Fruit fly (Drosophila melanogaster) whole organism: ENCODE measurements around the gene CG14259.
A peak's percentile ranks its signal among the peaks of the same experiment; 100 is the strongest.

Experiments
- CG8478 ChIP-seq: fragments of >200 bp; optimal IDR thresholded peaks from 2 replicates; lab custom pipeline; 2018; ENCODE audit warnings: inconsistent platforms
- Dll ChIP-seq: fragments of >200 bp; optimal IDR thresholded peaks from 2 replicates; lab custom pipeline; 2017
- EcR ChIP-seq, 2 experiments: fragments of >200 bp; optimal IDR thresholded peaks; 2 replicates each; lab custom pipeline; 2017; ENCODE audit warnings: missing biosample characterization in 2 of 2, missing genetic modification characterization in 2 of 2, missing genetic modification reagents in 2 of 2
- pan ChIP-seq: fragments of >200 bp; optimal IDR thresholded peaks from 2 replicates; lab custom pipeline; 2017
- psq ChIP-seq: fragments of >200 bp; optimal IDR thresholded peaks from 2 replicates; lab custom pipeline; 2017
- usp ChIP-seq: fragments of >200 bp; optimal IDR thresholded peaks from 2 replicates; lab custom pipeline; 2017; ENCODE audit warnings: missing biosample characterization, missing genetic modification characterization, mixed read lengths

The CG14259 gene

DNA sequence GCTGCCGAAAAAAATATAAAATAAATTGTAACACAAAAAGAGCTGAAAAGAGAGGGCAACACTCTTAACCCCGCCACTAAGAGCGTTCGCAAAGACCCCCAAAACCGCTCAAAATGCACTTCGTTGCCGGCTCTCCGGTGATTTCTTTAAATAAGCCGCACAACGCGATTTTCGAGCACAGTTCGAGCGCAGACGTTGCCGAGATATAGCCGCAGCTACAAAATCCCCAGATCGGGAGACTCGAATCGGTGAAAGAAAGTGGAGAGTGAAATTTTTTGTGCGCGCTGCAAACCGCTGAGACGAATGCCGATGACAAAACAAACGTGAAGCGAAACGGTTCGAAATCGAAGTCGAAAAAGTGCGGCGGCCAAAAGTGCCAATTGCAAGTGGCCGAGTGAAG lies 18.6 kb upstream of the CG14259 start, which contains the start of gene CG14257:
TSS of gene CG14257 (plus strand) at position 177 of the 400 bp plus-strand sequence.
- TF ChIP-seq usp (GFP tag; lab: Kevin White, UChicago) (no peak), Dll (lab: Kevin White, UChicago) (no peak), EcR (GFP tag; optimal IDR thresholded peaks at IDR 0.05; lab: Kevin White, UChicago) (no peak), psq (lab: Kevin White, UChicago) (no peak), CG8478 (lab: Kevin White, UChicago) (no peak), pan (lab: Kevin White, UChicago) (no peak)

- TF ChIP-seq usp (GFP tag; lab: Kevin White, UChicago) (no peak), psq (lab: Kevin White, UChicago) (no peak), Dll (lab: Kevin White, UChicago) (no peak), CG8478 (lab: Kevin White, UChicago) (no peak), pan (lab: Kevin White, UChicago) (no peak), EcR (GFP tag; optimal IDR thresholded peaks at IDR 0.05; lab: Kevin White, UChicago) (no peak)
Observed at dm6 chr3R:27076618-27077017, 17.7 kb upstream of the CG14259 start.

- TF ChIP-seq Dll (lab: Kevin White, UChicago), result no peak
- no peak for TF ChIP-seq CG8478 (lab: Kevin White, UChicago)
- no peak for TF ChIP-seq EcR (GFP tag; optimal IDR thresholded peaks at IDR 0.05; lab: Kevin White, UChicago)
- TF ChIP-seq pan (lab: Kevin White, UChicago), result no peak
- no peak for TF ChIP-seq usp (GFP tag; lab: Kevin White, UChicago)
- no peak for TF ChIP-seq psq (lab: Kevin White, UChicago)
Observed at dm6 chr3R:27082752-27083151, 11.6 kb upstream of the CG14259 start.

DNA sequence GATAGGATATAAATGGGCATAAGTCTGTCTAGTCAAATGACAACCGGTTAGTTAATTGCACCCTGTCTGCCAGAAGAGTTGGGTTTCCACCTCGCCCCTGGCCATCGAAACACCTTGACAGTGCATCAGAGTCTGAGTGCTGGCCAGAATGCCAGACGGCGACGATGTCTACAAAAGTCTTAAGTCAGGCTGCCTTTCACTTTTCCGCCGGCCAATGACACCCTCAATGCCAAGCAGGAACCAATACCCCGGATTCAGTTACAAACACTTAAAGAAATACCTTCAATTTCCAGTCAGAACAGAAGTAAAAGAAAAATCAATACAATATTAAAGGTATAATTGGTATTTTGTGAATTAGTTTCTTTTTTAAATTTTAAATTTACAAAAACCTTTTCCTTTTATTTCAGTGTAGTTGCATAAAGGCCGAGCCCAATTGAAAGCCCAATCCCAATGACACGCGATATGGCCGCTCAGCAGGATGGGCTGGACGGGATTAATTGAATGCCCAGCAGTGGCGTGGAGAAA lies 9.7 kb upstream of the CG14259 start:
- no peak for TF ChIP-seq EcR (GFP tag; optimal IDR thresholded peaks at IDR 0.05; lab: Kevin White, UChicago)
- no peak for TF ChIP-seq usp (GFP tag; lab: Kevin White, UChicago)
- no peak for TF ChIP-seq pan (lab: Kevin White, UChicago)
- TF ChIP-seq Dll (lab: Kevin White, UChicago), result no peak
- TF ChIP-seq CG8478 (lab: Kevin White, UChicago), result no peak
- TF ChIP-seq psq (lab: Kevin White, UChicago), result no peak

- TF ChIP-seq EcR (GFP tag; optimal IDR thresholded peaks at IDR 0.05; lab: Kevin White, UChicago) (no peak), CG8478 (lab: Kevin White, UChicago) (no peak), pan (lab: Kevin White, UChicago) (no peak), psq (lab: Kevin White, UChicago) (no peak), Dll (lab: Kevin White, UChicago) (no peak), usp (GFP tag; lab: Kevin White, UChicago) (no peak)
Observed at dm6 chr3R:27087549-27087948, 6.8 kb upstream of the CG14259 start, which contains the start of gene Cpr97Ea. TSS of gene Cpr97Ea (minus strand) at chr3R:27087778.

- TF ChIP-seq pan (lab: Kevin White, UChicago), result no peak
- peak in 1 of 2 experiments; percentile 18 for TF ChIP-seq EcR (GFP tag; optimal IDR thresholded peaks at IDR 0.05; lab: Kevin White, UChicago)
- no peak for TF ChIP-seq Dll (lab: Kevin White, UChicago)
Observed at dm6 chr3R:27091106-27091505, 3.2 kb upstream of the CG14259 start, which contains the start of gene Cpr97Eb. TSS of gene Cpr97Eb (minus strand) at chr3R:27091130.

- no peak for TF ChIP-seq pan (lab: Kevin White, UChicago)
- TF ChIP-seq CG8478 (lab: Kevin White, UChicago), result no peak
- TF ChIP-seq Dll (lab: Kevin White, UChicago), result no peak
- no peak for TF ChIP-seq psq (lab: Kevin White, UChicago)
- no peak for TF ChIP-seq usp (GFP tag; lab: Kevin White, UChicago)
- no peak for TF ChIP-seq EcR (GFP tag; optimal IDR thresholded peaks at IDR 0.05; lab: Kevin White, UChicago)
Observed at dm6 chr3R:27092263-27092662, 2.1 kb upstream of the CG14259 start.

DNA sequence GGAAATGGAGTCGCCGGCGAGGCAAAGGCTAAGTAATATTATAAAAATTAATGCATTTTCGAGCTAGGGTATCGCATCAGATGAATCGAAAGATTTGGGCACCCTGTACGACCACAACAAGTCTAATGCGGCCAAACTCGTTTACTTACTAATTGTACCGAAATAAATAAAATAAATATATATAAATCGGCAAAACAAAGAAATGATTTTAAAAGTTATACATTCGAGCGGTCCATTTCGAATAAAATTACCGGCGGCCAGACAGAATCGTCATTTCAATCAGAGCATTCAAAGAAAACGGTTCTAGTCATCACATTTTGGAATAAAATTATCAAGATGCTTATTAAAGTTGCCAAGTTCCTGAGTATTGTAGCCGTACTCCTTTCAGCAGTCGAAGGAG lies 1.5 kb upstream of the CG14259 start, which contains the start of gene CG14258:
TSS of gene CG14258 (plus strand) at position 301 of the 400 bp plus-strand sequence.
- no peak for TF ChIP-seq CG8478 (lab: Kevin White, UChicago)
- no peak for TF ChIP-seq Dll (lab: Kevin White, UChicago)
- no peak for TF ChIP-seq usp (GFP tag; lab: Kevin White, UChicago)

DNA sequence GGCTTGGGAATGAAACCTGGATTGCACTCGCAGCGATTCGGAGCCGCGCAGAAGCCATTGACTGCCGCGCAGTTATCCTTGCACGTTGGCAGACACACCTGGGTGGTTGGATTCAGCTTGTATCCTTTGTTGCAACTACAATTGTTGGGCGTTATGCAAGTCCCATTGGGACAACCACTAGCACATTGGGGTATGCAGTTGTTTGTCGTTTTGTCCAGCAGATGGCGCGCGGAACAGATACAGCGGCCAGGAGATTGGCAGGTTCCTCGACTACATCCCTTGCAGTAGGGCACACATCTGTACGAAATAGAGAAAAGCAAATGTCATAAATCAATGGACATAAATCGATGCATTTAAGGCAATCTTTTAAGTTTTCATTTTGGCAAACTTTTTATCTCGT lies 4.3 kb downstream of the CG14259 start:
- TF ChIP-seq EcR (GFP tag; optimal IDR thresholded peaks at IDR 0.05; lab: Kevin White, UChicago) (no peak), usp (GFP tag; lab: Kevin White, UChicago) (no peak), pan (lab: Kevin White, UChicago) (no peak), Dll (lab: Kevin White, UChicago) (no peak), psq (lab: Kevin White, UChicago) (no peak), CG8478 (lab: Kevin White, UChicago) (no peak)

DNA sequence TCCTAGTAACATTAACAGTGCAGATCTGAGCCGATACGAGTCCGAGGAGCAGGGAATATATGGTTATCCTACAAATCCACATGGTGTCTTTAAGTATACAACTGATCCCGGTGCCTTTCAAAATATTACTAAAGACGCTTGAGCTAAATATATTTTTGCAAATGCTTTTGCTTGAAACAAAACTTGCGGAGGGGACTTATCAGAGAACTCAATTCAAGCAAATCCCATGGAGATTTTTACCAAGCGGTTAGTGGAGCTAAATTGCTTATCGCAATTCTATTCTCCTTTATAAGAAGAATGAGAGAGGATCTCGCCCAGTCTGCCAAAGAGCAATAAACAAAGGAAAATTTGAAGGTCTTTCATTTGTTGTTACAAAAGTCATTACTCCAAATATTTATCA lies 5.2 kb downstream of the CG14259 start, which contains the start of gene eater:
TSS of gene eater (minus strand) at position 101 of the 400 bp plus-strand sequence.
- TF ChIP-seq Dll (lab: Kevin White, UChicago) (no peak), psq (lab: Kevin White, UChicago) (no peak)

dm6 chr3R:27100930-27101329 lies 6.6 kb downstream of the CG14259 start, which contains the start of gene Jhbp11:
TSS of gene Jhbp11 (plus strand) at chr3R:27101230.
- TF ChIP-seq psq (lab: Kevin White, UChicago) (no peak), usp (GFP tag; lab: Kevin White, UChicago) (no peak), EcR (GFP tag; optimal IDR thresholded peaks at IDR 0.05; lab: Kevin White, UChicago) (no peak), pan (lab: Kevin White, UChicago) (no peak), CG8478 (lab: Kevin White, UChicago) (no peak), Dll (lab: Kevin White, UChicago) (no peak)

DNA sequence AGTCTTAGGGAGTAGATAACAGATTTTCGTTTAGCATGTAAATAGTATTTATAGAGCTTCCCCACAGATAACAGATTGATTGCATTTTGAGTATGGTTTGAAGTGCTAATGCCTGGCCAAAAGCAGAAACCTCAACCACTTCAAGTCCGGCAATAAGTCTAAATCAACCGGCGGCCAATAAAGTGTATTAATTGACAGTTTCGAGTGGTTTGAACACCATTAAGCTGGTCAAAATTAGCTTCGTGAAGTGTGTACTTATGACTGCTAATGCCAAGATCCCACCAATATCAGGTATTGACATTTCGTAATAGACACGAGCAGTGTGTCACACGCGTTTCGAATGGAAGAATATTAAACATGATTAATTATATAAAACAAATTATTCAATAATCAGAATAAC lies 11.1 kb downstream of the CG14259 start:
- TF ChIP-seq pan (lab: Kevin White, UChicago) (no peak), Dll (lab: Kevin White, UChicago) (no peak), psq (lab: Kevin White, UChicago) (no peak)
